Fruit fly (Drosophila melanogaster) whole organism, embryonic: ENCODE data around the gene CG4955.
A peak's percentile ranks its signal among the peaks of the same experiment; 100 is the strongest.

Experiments
- Adf1 ChIP-seq: fragments of 200-800 bp; sonication (Bioruptor generic); IDR thresholded peaks from 2 replicates; pipeline ENCODE4 v1.3.6; 2022; ENCODE audit warnings: missing biosample characterization, missing genetic modification characterization
- Bgb ChIP-seq: fragments of 200-800 bp; sonication (Bioruptor generic); IDR thresholded peaks from 2 replicates; pipeline ENCODE4 v1.3.6; 2022; ENCODE audit warnings: missing biosample characterization, missing genetic modification characterization; ENCODE audit not compliant: partially characterized antibody
- CG16813 ChIP-seq: fragments of 200-800 bp; sonication (Bioruptor generic); IDR thresholded peaks from 3 replicates; pipeline ENCODE4 v1.3.6; 2022; ENCODE audit warnings: missing biosample characterization, missing genetic modification characterization; ENCODE audit not compliant: partially characterized antibody
- CG17186 ChIP-seq: fragments of 200-800 bp; sonication (Bioruptor generic); optimal IDR thresholded peaks from 3 replicates; lab custom pipeline; 2017; ENCODE audit warnings: missing biosample characterization, missing genetic modification reagents, missing genetic modification characterization
- CG17829 ChIP-seq: fragments of 200-800 bp; optimal IDR thresholded peaks from 2 replicates; lab custom pipeline; 2019; ENCODE audit warnings: missing biosample characterization, mild to moderate bottlenecking, missing genetic modification characterization, moderate library complexity
- CG30403 ChIP-seq: fragments of 200-800 bp; sonication (Bioruptor generic); optimal IDR thresholded peaks from 3 replicates; lab custom pipeline; 2016; ENCODE audit warnings: missing biosample characterization, missing genetic modification characterization
- CG31224 ChIP-seq: fragments of 200-800 bp; sonication (Bioruptor generic); IDR thresholded peaks from 2 replicates; pipeline ENCODE4 v1.3.6; 2022; ENCODE audit warnings: missing biosample characterization, missing genetic modification characterization
- CG33213 ChIP-seq: fragments of 200-800 bp; sonication (Bioruptor generic); optimal IDR thresholded peaks from 3 replicates; lab custom pipeline; 2016; ENCODE audit warnings: missing biosample characterization, missing genetic modification characterization
- CG42726 ChIP-seq: fragments of 200-800 bp; sonication (Bioruptor generic); IDR thresholded peaks from 2 replicates; pipeline ENCODE4 v1.3.6; 2022; ENCODE audit warnings: missing biosample characterization, missing genetic modification characterization; ENCODE audit not compliant: partially characterized antibody
- Drgx ChIP-seq: fragments of 200-800 bp; sonication (Bioruptor generic); IDR thresholded peaks from 2 replicates; pipeline ENCODE4 v1.3.6; 2022; ENCODE audit warnings: missing biosample characterization, missing genetic modification characterization
- Eip74EF ChIP-seq, 2 experiments: fragments of 200-800 bp in 1 of 2; fragments of >200 bp in 1 of 2; sonication (Bioruptor generic) in 1 of 2; optimal IDR thresholded peaks; 2 replicates each; lab custom pipeline; 2017 to 2019; ENCODE audit warnings: missing biosample characterization in 2 of 2, missing genetic modification characterization in 2 of 2, mild to moderate bottlenecking in 1 of 2, moderate library complexity in 1 of 2
- Ets97D ChIP-seq: fragments of 200-800 bp; sonication (Bioruptor generic); optimal IDR thresholded peaks from 3 replicates; lab custom pipeline; 2016; ENCODE audit warnings: missing biosample characterization, missing genetic modification characterization
- HHEX ChIP-seq: fragments of 200-800 bp; sonication (Bioruptor generic); optimal IDR thresholded peaks from 3 replicates; lab custom pipeline; 2017; ENCODE audit warnings: missing biosample characterization, mild to moderate bottlenecking, missing genetic modification characterization, missing genetic modification reagents
- HmgZ ChIP-seq: fragments of 200-800 bp; sonication (Bioruptor generic); optimal IDR thresholded peaks from 2 replicates; lab custom pipeline; 2018; ENCODE audit warnings: missing biosample characterization, mild to moderate bottlenecking, missing genetic modification characterization
- Lhr ChIP-seq: fragments of 200-800 bp; sonication (Bioruptor generic); optimal IDR thresholded peaks from 3 replicates; lab custom pipeline; 2017; ENCODE audit warnings: mild to moderate bottlenecking, missing biosample characterization, missing genetic modification reagents, missing genetic modification characterization
- MBD-R2 ChIP-seq: fragments of 200-800 bp; sonication (Bioruptor generic); IDR thresholded peaks from 2 replicates; pipeline ENCODE4 v1.3.6; 2022; ENCODE audit warnings: missing biosample characterization, missing genetic modification characterization
- Myb ChIP-seq: fragments of 200-800 bp; sonication (Bioruptor generic); optimal IDR thresholded peaks from 2 replicates; lab custom pipeline; 2016; ENCODE audit warnings: missing biosample characterization, missing genetic modification characterization
- Oli ChIP-seq: fragments of 200-800 bp; sonication (Bioruptor generic); optimal IDR thresholded peaks from 2 replicates; lab custom pipeline; 2018; ENCODE audit warnings: missing biosample characterization, mild to moderate bottlenecking, missing genetic modification characterization, moderate library complexity
- Opbp ChIP-seq: fragments of 200-800 bp; sonication (Bioruptor generic); IDR thresholded peaks from 3 replicates; pipeline ENCODE4 v1.3.6; 2022; ENCODE audit warnings: missing biosample characterization, missing genetic modification characterization; ENCODE audit not compliant: partially characterized antibody
- Optix ChIP-seq: fragments of 200-800 bp; sonication (Bioruptor generic); IDR thresholded peaks from 3 replicates; pipeline ENCODE4 v1.3.6; 2022; ENCODE audit warnings: missing biosample characterization, missing genetic modification characterization
- Pdp1 ChIP-seq, 2 experiments: fragments of 200-800 bp; sonication (Bioruptor generic); optimal IDR thresholded peaks; 3 replicates each; lab custom pipeline; 2016; ENCODE audit warnings: missing biosample characterization in 2 of 2, missing genetic modification characterization in 2 of 2, mild to moderate bottlenecking in 1 of 2, moderate library complexity in 1 of 2
- Rfx ChIP-seq: fragments of 200-800 bp; sonication (Bioruptor generic); IDR thresholded peaks from 2 replicates; pipeline ENCODE4 v1.3.6; 2022; ENCODE audit warnings: missing biosample characterization, missing genetic modification characterization
- Sry-δ ChIP-seq: fragments of 200-800 bp; sonication (Bioruptor generic); optimal IDR thresholded peaks from 2 replicates; lab custom pipeline; 2016; ENCODE audit warnings: missing biosample characterization, missing genetic modification characterization
- Tbp ChIP-seq: fragments of >200 bp; optimal IDR thresholded peaks from 2 replicates; lab custom pipeline; 2018; ENCODE audit warnings: missing biosample characterization, missing genetic modification characterization
- Xbp1 ChIP-seq: fragments of 200-800 bp; sonication (Bioruptor generic); optimal IDR thresholded peaks from 3 replicates; lab custom pipeline; 2016; ENCODE audit warnings: missing biosample characterization, mild to moderate bottlenecking, missing genetic modification characterization
- YL-1 ChIP-seq: fragments of 200-800 bp; sonication (Bioruptor generic); optimal IDR thresholded peaks from 3 replicates; lab custom pipeline; 2017; ENCODE audit warnings: missing biosample characterization, mild to moderate bottlenecking, missing genetic modification characterization
- ash1 ChIP-seq: fragments of 200-800 bp; sonication (Bioruptor generic); optimal IDR thresholded peaks from 2 replicates; lab custom pipeline; 2018; ENCODE audit warnings: missing biosample characterization, mild to moderate bottlenecking, missing genetic modification characterization
- ato ChIP-seq: fragments of 200-800 bp; sonication (Bioruptor generic); IDR thresholded peaks from 2 replicates; pipeline ENCODE4 v1.3.6; 2022; ENCODE audit warnings: missing biosample characterization, missing genetic modification characterization; ENCODE audit not compliant: partially characterized antibody
- bigmax ChIP-seq: fragments of 200-800 bp; sonication (Bioruptor generic); optimal IDR thresholded peaks from 2 replicates; lab custom pipeline; 2018; ENCODE audit warnings: missing biosample characterization, mild to moderate bottlenecking, missing genetic modification characterization
- crp ChIP-seq, 2 experiments: fragments of 200-800 bp; sonication (Bioruptor generic); optimal IDR thresholded peaks; 2 replicates in 1 of 2; 3 replicates in 1 of 2; lab custom pipeline; 2017; ENCODE audit warnings: missing biosample characterization in 2 of 2, missing genetic modification characterization in 2 of 2, mild to moderate bottlenecking in 1 of 2, moderate library complexity in 1 of 2
- cwo ChIP-seq: fragments of 200-800 bp; sonication (Bioruptor generic); optimal IDR thresholded peaks from 3 replicates; lab custom pipeline; 2017; ENCODE audit warnings: missing biosample characterization, missing genetic modification characterization, mild to moderate bottlenecking, moderate library complexity, missing genetic modification reagents
- gfzf ChIP-seq: fragments of 200-800 bp; sonication (Bioruptor generic); optimal IDR thresholded peaks from 2 replicates; lab custom pipeline; 2016; ENCODE audit warnings: missing biosample characterization, mild to moderate bottlenecking, missing genetic modification characterization, moderate library complexity
- her ChIP-seq: fragments of 200-800 bp; sonication (Bioruptor generic); optimal IDR thresholded peaks from 2 replicates; lab custom pipeline; 2016; ENCODE audit warnings: missing biosample characterization, missing genetic modification characterization
- inv ChIP-seq: fragments of 200-800 bp; sonication (Bioruptor generic); IDR thresholded peaks from 2 replicates; pipeline ENCODE4 v1.3.6; 2022; ENCODE audit warnings: missing biosample characterization, missing genetic modification characterization; ENCODE audit not compliant: partially characterized antibody
- nerfin-1 ChIP-seq: fragments of 200-800 bp; sonication (Bioruptor generic); optimal IDR thresholded peaks from 3 replicates; lab custom pipeline; 2019; ENCODE audit warnings: missing biosample characterization, mild to moderate bottlenecking, missing genetic modification characterization, moderate library complexity
- odd ChIP-seq: fragments of 200-800 bp; sonication (Bioruptor generic); optimal IDR thresholded peaks from 2 replicates; lab custom pipeline; 2017; ENCODE audit warnings: missing biosample characterization, mild to moderate bottlenecking, missing genetic modification characterization
- onecut ChIP-seq: fragments of 200-800 bp; sonication (Bioruptor generic); IDR thresholded peaks from 2 replicates; pipeline ENCODE4 v1.3.6; 2022; ENCODE audit warnings: missing biosample characterization, missing genetic modification characterization
- otp ChIP-seq: fragments of 200-800 bp; sonication (Bioruptor generic); IDR thresholded peaks from 3 replicates; pipeline ENCODE4, ENCODE4 v1.3.6; 2022; ENCODE audit warnings: missing biosample characterization, missing genetic modification characterization
- phol ChIP-seq: fragments of 200-800 bp; sonication (Bioruptor generic); optimal IDR thresholded peaks from 3 replicates; lab custom pipeline; 2018; ENCODE audit warnings: missing biosample characterization, mild to moderate bottlenecking, missing genetic modification characterization, moderate library complexity
- sd ChIP-seq: fragments of 200-800 bp; sonication (Bioruptor generic); optimal IDR thresholded peaks from 3 replicates; lab custom pipeline; 2018; ENCODE audit warnings: missing biosample characterization, mild to moderate bottlenecking, missing genetic modification characterization, moderate library complexity
- slbo ChIP-seq: fragments of 200-800 bp; sonication (Bioruptor generic); IDR thresholded peaks from 2 replicates; pipeline ENCODE4 v1.3.6; 2022; ENCODE audit warnings: missing biosample characterization, missing genetic modification characterization
- stwl ChIP-seq: fragments of 200-800 bp; sonication (Bioruptor generic); optimal IDR thresholded peaks from 3 replicates; lab custom pipeline; 2018; ENCODE audit warnings: missing biosample characterization, mild to moderate bottlenecking, missing genetic modification characterization, moderate library complexity
- unc-4 ChIP-seq: fragments of 200-800 bp; sonication (Bioruptor generic); IDR thresholded peaks from 2 replicates; pipeline ENCODE4 v1.3.6; 2022; ENCODE audit warnings: missing biosample characterization, missing genetic modification characterization; ENCODE audit not compliant: partially characterized antibody
- vnd ChIP-seq: fragments of 200-800 bp; sonication (Bioruptor generic); IDR thresholded peaks from 3 replicates; pipeline ENCODE4 v1.3.6; 2022; ENCODE audit warnings: missing biosample characterization, missing genetic modification characterization; ENCODE audit not compliant: partially characterized antibody
- wek ChIP-seq: fragments of 200-800 bp; sonication (Bioruptor generic); optimal IDR thresholded peaks from 3 replicates; lab custom pipeline; 2018; ENCODE audit warnings: missing biosample characterization, mild to moderate bottlenecking, missing genetic modification characterization, moderate library complexity
- zen ChIP-seq: fragments of 200-800 bp; sonication (Bioruptor generic); optimal IDR thresholded peaks from 3 replicates; lab custom pipeline; 2018; ENCODE audit warnings: missing biosample characterization, mild to moderate bottlenecking, missing genetic modification characterization, moderate library complexity

The CG4955 gene

dm6 chrX:17077290-17078138 lies 3.7 kb upstream of the CG4955 start, which contains the start of gene wcy (continued):
- TF ChIP-seq ash1 (GFP tag; lab: Kevin White, UChicago) (no peak), nerfin-1 (tag; lab: Kevin White, UChicago) (no peak), HHEX (no peak), CG30403 (GFP tag; lab: Kevin White, UChicago) (peak; percentile 2), onecut (GFP tag; lab: Robert Waterston, UW) (peak; percentile 25; the same call in 1 of the 2 replicates), unc-4 (GFP tag; lab: Robert Waterston, UW) (peak; percentile 42; the same call in 1 of the 2 replicates), CG42726 (peak; percentile 64; the same call in 1 of the 2 replicates), Opbp (GFP tag; lab: Robert Waterston, UW) (peak; percentile 47; the same call in 2 of the 3 replicates), CG31224 (GFP tag; lab: Robert Waterston, UW) (no peak), zen (peak; percentile 7), Tbp (GFP tag; lab: Kevin White, UChicago) (peak; percentile 8), CG17829 (tag; lab: Kevin White, UChicago) (peak; percentile 22), Xbp1 (GFP tag; lab: Kevin White, UChicago) (peak; percentile 37), Drgx (GFP tag; lab: Robert Waterston, UW) (no peak), wek (GFP tag; lab: Kevin White, UChicago) (peak; percentile 29), MBD-R2 (peak; percentile 45; the same call in 1 of the 2 replicates), slbo (GFP tag; lab: Robert Waterston, UW) (peak; percentile 35), Eip74EF (GFP tag; optimal IDR thresholded peaks at IDR 0.05; lab: Kevin White, UChicago) (peak in 1 of 2 experiments; percentile 62), Sry-δ (peak; percentile 45), vnd (0 out of 3 replicates have a peak, but pooled peaks have one; percentile 15), Lhr (GFP tag; lab: Kevin White, UChicago) (peak; percentile 89), HmgZ (peak; percentile 47), stwl (tag; lab: Kevin White, UChicago) (peak; percentile 58), CG33213 (GFP tag; lab: Kevin White, UChicago) (peak; percentile 79), ato (GFP tag; lab: Robert Waterston, UW) (no peak), phol (peak; percentile 38), crp (GFP tag; optimal IDR thresholded peaks at IDR 0.05; lab: Kevin White, UChicago) (peak in 1 of 2 experiments; percentile 32), Pdp1 (GFP tag; optimal IDR thresholded peaks at IDR 0.05; lab: Kevin White, UChicago) (peak; percentile 7 to 56), YL-1 (GFP tag; lab: Kevin White, UChicago) (peak; percentile 38), Ets97D (GFP tag; lab: Kevin White, UChicago) (peak; percentile 76), Adf1 (GFP tag; lab: Robert Waterston, UW) (peak; percentile 20; the same call in 1 of the 2 replicates), otp (GFP tag; lab: Robert Waterston, UW) (no peak), gfzf (GFP tag; lab: Kevin White, UChicago) (peak; percentile 91), Bgb (peak; percentile 60), inv (GFP tag; lab: Robert Waterston, UW) (0 out of 2 replicates have a peak, but pooled peaks have one; percentile 26), bigmax (GFP tag; lab: Kevin White, UChicago) (peak; percentile 36), Myb (GFP tag; lab: Kevin White, UChicago) (peak; percentile 21), Optix (GFP tag; lab: Robert Waterston, UW) (peak; percentile 37; the same call in 1 of the 3 replicates), cwo (GFP tag; lab: Kevin White, UChicago) (no peak), CG16813 (0 out of 3 replicates have a peak, but pooled peaks have one; percentile 37), CG17186 (GFP tag; lab: Kevin White, UChicago) (peak; percentile 55), sd (no peak), Rfx (peak; percentile 51), her (GFP tag; lab: Kevin White, UChicago) (peak; percentile 53), Oli (tag; lab: Kevin White, UChicago) (no peak), odd (GFP tag; lab: Kevin White, UChicago) (no peak)
